In the genomic region with DNA sequence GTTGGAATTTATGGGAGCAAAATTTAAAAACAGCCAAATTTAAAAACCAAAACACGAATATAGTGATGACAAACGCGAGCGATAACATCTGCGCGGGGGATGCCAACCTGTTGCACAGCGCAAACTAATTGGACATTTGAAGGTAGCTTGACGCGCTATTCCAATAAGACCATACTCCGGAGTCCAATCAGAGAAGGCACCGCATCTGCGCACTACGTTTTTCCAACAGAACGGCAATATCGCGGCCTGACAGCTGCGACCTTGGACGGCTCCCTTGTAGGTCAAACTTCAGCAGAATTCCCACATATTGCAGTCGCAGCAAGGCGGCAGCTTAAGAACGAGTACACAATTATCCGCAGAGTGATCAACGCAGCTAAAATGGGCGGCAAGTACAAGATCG, we compare ENCODE assay signal across 1 fruit fly cellular context.
TF ChIP-seq lines count a peak whose summit lies in the region.

A gene (minus strand): TSS at position 101 of the 400 bp plus-strand sequence.
A gene (plus strand): TSS at position 177 of the 400 bp plus-strand sequence.

TF ChIP-seq in whole organism, embryonic, 481 proteins besides CTCF, POLR2A, EP300 and RAD21 (continued from another document and continues in another):
- TF ChIP-seq CG32532 (GFP tag; IDR thresholded peaks at IDR 0.05; lab: Robert Waterston, UW), result peak; percentile 72
- peak; percentile 20 for TF ChIP-seq CG9817 (tag; optimal IDR thresholded peaks at IDR 0.05; lab: Kevin White, UChicago)
- TF ChIP-seq bowl (GFP tag; IDR thresholded peaks at IDR 0.05; lab: Robert Waterston, UW), result no peak
- no peak for TF ChIP-seq prd (optimal IDR thresholded peaks at IDR 0.05; lab: Kevin White, UChicago)
- peak; percentile 33; the same call in 1 of the 3 replicates for TF ChIP-seq prd (GFP tag; IDR thresholded peaks at IDR 0.05; lab: Robert Waterston, UW)
- no peak for TF ChIP-seq CG10366 (GFP tag; IDR thresholded peaks at IDR 0.05; lab: Robert Waterston, UW)
- no peak for TF ChIP-seq corto (GFP tag; optimal IDR thresholded peaks at IDR 0.05; lab: Kevin White, UChicago)
- peak; percentile 28 for TF ChIP-seq nerfin-1 (tag; optimal IDR thresholded peaks at IDR 0.05; lab: Kevin White, UChicago)
- TF ChIP-seq CG12659 (GFP tag; optimal IDR thresholded peaks at IDR 0.05; lab: Kevin White, UChicago), result peak; percentile 89
- TF ChIP-seq seq (GFP tag; IDR thresholded peaks at IDR 0.05; lab: Robert Waterston, UW), result 0 out of 2 replicates have a peak, but pooled peaks have one; percentile 27
- TF ChIP-seq mirr (GFP tag; optimal IDR thresholded peaks at IDR 0.05; lab: Kevin White, UChicago), result peak; percentile 34
- peak; percentile 54 for TF ChIP-seq CG15601 (tag; optimal IDR thresholded peaks at IDR 0.05; lab: Kevin White, UChicago)
- peak; percentile 17 for TF ChIP-seq CG7928 (GFP tag; optimal IDR thresholded peaks at IDR 0.05; lab: Kevin White, UChicago)
- TF ChIP-seq tna (GFP tag; IDR thresholded peaks at IDR 0.05; lab: Robert Waterston, UW; ENCODE audit: partially characterized antibody), result peak; percentile 37; the same call in 1 of the 2 replicates
- peak; percentile 63 for TF ChIP-seq zfh2 (GFP tag; optimal IDR thresholded peaks at IDR 0.05; lab: Kevin White, UChicago)
- TF ChIP-seq Meics (GFP tag; optimal IDR thresholded peaks at IDR 0.05; lab: Kevin White, UChicago), result peak; percentile 6
- TF ChIP-seq CG2199 (GFP tag; IDR thresholded peaks at IDR 0.05; lab: Robert Waterston, UW), result 0 out of 3 replicates have a peak, but pooled peaks have one; percentile 51
- no peak for TF ChIP-seq PHDP (tag; optimal IDR thresholded peaks at IDR 0.05; lab: Kevin White, UChicago)
- peak; percentile 72 for TF ChIP-seq CG34224 (GFP tag; IDR thresholded peaks at IDR 0.05; lab: Robert Waterston, UW; ENCODE audit: partially characterized antibody)
- TF ChIP-seq NfI (GFP tag; optimal IDR thresholded peaks at IDR 0.05; lab: Kevin White, UChicago), result peak; percentile 39
- TF ChIP-seq Xrp1 (GFP tag; IDR thresholded peaks at IDR 0.05; lab: Robert Waterston, UW), result peak; percentile 20; the same call in 1 of the 2 replicates
- TF ChIP-seq CG7839 (tag; optimal IDR thresholded peaks at IDR 0.05; lab: Kevin White, UChicago), result no peak
- TF ChIP-seq CG17359 (tag; optimal IDR thresholded peaks at IDR 0.05; lab: Kevin White, UChicago), result peak; percentile 6
- TF ChIP-seq CG2202 (tag; optimal IDR thresholded peaks at IDR 0.05; lab: Kevin White, UChicago), result no peak
- TF ChIP-seq CG18764 (GFP tag; optimal IDR thresholded peaks at IDR 0.05; lab: Kevin White, UChicago), result peak; percentile 25
- TF ChIP-seq CG6854 (GFP tag; optimal IDR thresholded peaks at IDR 0.05; lab: Kevin White, UChicago), result peak; percentile 21
- TF ChIP-seq gem (tag; optimal IDR thresholded peaks at IDR 0.05; lab: Kevin White, UChicago), result no peak
- 0 out of 4 replicates have a peak, but pooled peaks have one; percentile 56 for TF ChIP-seq Dll (GFP tag; IDR thresholded peaks at IDR 0.05; lab: Robert Waterston, UW; ENCODE audit: partially characterized antibody)
- TF ChIP-seq CG9932 (GFP tag; IDR thresholded peaks at IDR 0.05; lab: Robert Waterston, UW), result peak; percentile 66
- no peak for TF ChIP-seq gce (GFP tag; IDR thresholded peaks at IDR 0.05; lab: Robert Waterston, UW)
- peak; percentile 89 for TF ChIP-seq Lhr (GFP tag; optimal IDR thresholded peaks at IDR 0.05; lab: Kevin White, UChicago)
- no peak for TF ChIP-seq cas (GFP tag; IDR thresholded peaks at IDR 0.05; lab: Robert Waterston, UW)
- TF ChIP-seq Sry-β (GFP tag; optimal IDR thresholded peaks at IDR 0.05; lab: Kevin White, UChicago), result no peak
- no peak for TF ChIP-seq CG30431 (GFP tag; optimal IDR thresholded peaks at IDR 0.05; lab: Kevin White, UChicago)
- no peak for TF ChIP-seq CG1832 (GFP tag; optimal IDR thresholded peaks at IDR 0.05; lab: Kevin White, UChicago)
- no peak for TF ChIP-seq hkb (optimal IDR thresholded peaks at IDR 0.05; lab: Kevin White, UChicago)
- TF ChIP-seq hkb (GFP tag; IDR thresholded peaks at IDR 0.05; lab: Robert Waterston, UW), result no peak; the same call in 1 of the 2 replicates
- TF ChIP-seq ato (GFP tag; IDR thresholded peaks at IDR 0.05; lab: Robert Waterston, UW; ENCODE audit: partially characterized antibody), result peak; percentile 72
- TF ChIP-seq gsb (GFP tag; IDR thresholded peaks at IDR 0.05; lab: Robert Waterston, UW), result peak; percentile 28; the same call in 1 of the 2 replicates
- TF ChIP-seq Eip74EF (GFP tag; optimal IDR thresholded peaks at IDR 0.05; lab: Kevin White, UChicago), result no peak
- peak; percentile 89 for TF ChIP-seq Sry-δ (GFP tag; optimal IDR thresholded peaks at IDR 0.05; lab: Kevin White, UChicago)
- no peak for TF ChIP-seq Abd-B (GFP tag; optimal IDR thresholded peaks at IDR 0.05; lab: Kevin White, UChicago)
- no peak for TF ChIP-seq Nf-YA (GFP tag; IDR thresholded peaks at IDR 0.05; lab: Robert Waterston, UW)
- TF ChIP-seq Spps (tag; optimal IDR thresholded peaks at IDR 0.05; lab: Kevin White, UChicago), result no peak
- TF ChIP-seq gcm2 (GFP tag; optimal IDR thresholded peaks at IDR 0.05; lab: Kevin White, UChicago), result no peak
- peak; percentile 72 for TF ChIP-seq CG2120 (GFP tag; optimal IDR thresholded peaks at IDR 0.05; lab: Kevin White, UChicago)
- peak; percentile 34 for TF ChIP-seq tx (GFP tag; optimal IDR thresholded peaks at IDR 0.05; lab: Kevin White, UChicago)
- TF ChIP-seq CG8388 (GFP tag; optimal IDR thresholded peaks at IDR 0.05; lab: Kevin White, UChicago), result no peak
- TF ChIP-seq CG8281 (tag; optimal IDR thresholded peaks at IDR 0.05; lab: Kevin White, UChicago), result no peak
- TF ChIP-seq B-H1 (GFP tag; IDR thresholded peaks at IDR 0.05; lab: Robert Waterston, UW), result no peak
- TF ChIP-seq CG17829 (tag; optimal IDR thresholded peaks at IDR 0.05; lab: Kevin White, UChicago), result peak; percentile 17
- peak; percentile 24 for TF ChIP-seq HLHmδ (GFP tag; optimal IDR thresholded peaks at IDR 0.05; lab: Kevin White, UChicago)
- no peak for TF ChIP-seq ranshi (GFP tag; IDR thresholded peaks at IDR 0.05; lab: Robert Waterston, UW)
- no peak for TF ChIP-seq run (tag; optimal IDR thresholded peaks at IDR 0.05; lab: Kevin White, UChicago)
- no peak for TF ChIP-seq CG18476 (GFP tag; optimal IDR thresholded peaks at IDR 0.05; lab: Kevin White, UChicago)
- TF ChIP-seq tup (GFP tag; optimal IDR thresholded peaks at IDR 0.05; lab: Kevin White, UChicago), result no peak
- TF ChIP-seq CG8924 (tag; optimal IDR thresholded peaks at IDR 0.05; lab: Kevin White, UChicago), result peak; percentile 2
- no peak for TF ChIP-seq CG17385 (GFP tag; optimal IDR thresholded peaks at IDR 0.05; lab: Kevin White, UChicago)
- TF ChIP-seq Hmx (GFP tag; optimal IDR thresholded peaks at IDR 0.05; lab: Kevin White, UChicago), result no peak
- peak in 1 of 2 experiments; percentile 25 for TF ChIP-seq chif (GFP tag; optimal IDR thresholded peaks at IDR 0.05; lab: Kevin White, UChicago)
- TF ChIP-seq Gsc (GFP tag; IDR thresholded peaks at IDR 0.05; lab: Robert Waterston, UW), result no peak
- peak; percentile 58; the same call in 1 of the 2 replicates for TF ChIP-seq amos (GFP tag; IDR thresholded peaks at IDR 0.05; lab: Robert Waterston, UW; ENCODE audit: partially characterized antibody)
- TF ChIP-seq exex (tag; optimal IDR thresholded peaks at IDR 0.05; lab: Kevin White, UChicago), result peak; percentile 60
- no peak for TF ChIP-seq dimm (GFP tag; IDR thresholded peaks at IDR 0.05; lab: Robert Waterston, UW)
- peak; percentile 40 for TF ChIP-seq Nf-YB (GFP tag; optimal IDR thresholded peaks at IDR 0.05; lab: Kevin White, UChicago)
- peak; percentile 67 for TF ChIP-seq grn (GFP tag; optimal IDR thresholded peaks at IDR 0.05; lab: Kevin White, UChicago)
- TF ChIP-seq CG3726 (GFP tag; IDR thresholded peaks at IDR 0.05; lab: Robert Waterston, UW), result no peak
- peak; percentile 73 for TF ChIP-seq CG13624 (GFP tag; optimal IDR thresholded peaks at IDR 0.05; lab: Kevin White, UChicago)
- TF ChIP-seq yki (optimal IDR thresholded peaks at IDR 0.05; lab: Kevin White, UChicago), result no peak
- no peak for TF ChIP-seq CG8944 (GFP tag; optimal IDR thresholded peaks at IDR 0.05; lab: Kevin White, UChicago)
- TF ChIP-seq dpn (GFP tag; optimal IDR thresholded peaks at IDR 0.05; lab: Kevin White, UChicago), result peak; percentile 55 to 58
- no peak for TF ChIP-seq CG16813 (GFP tag; IDR thresholded peaks at IDR 0.05; lab: Robert Waterston, UW; ENCODE audit: partially characterized antibody)
- no peak for TF ChIP-seq CG2889 (GFP tag; IDR thresholded peaks at IDR 0.05; lab: Robert Waterston, UW)
- no peak; the same call in 2 of the 3 replicates for TF ChIP-seq CG11695 (GFP tag; IDR thresholded peaks at IDR 0.05; lab: Robert Waterston, UW)
- TF ChIP-seq ash1 (GFP tag; optimal IDR thresholded peaks at IDR 0.05; lab: Kevin White, UChicago), result no peak
- no peak for TF ChIP-seq CG10147 (GFP tag; optimal IDR thresholded peaks at IDR 0.05; lab: Kevin White, UChicago)
- peak; percentile 40 to 60 for TF ChIP-seq Pdp1 (GFP tag; optimal IDR thresholded peaks at IDR 0.05; lab: Kevin White, UChicago)
- no peak for TF ChIP-seq CG4404 (GFP tag; IDR thresholded peaks at IDR 0.05; lab: Robert Waterston, UW)
- TF ChIP-seq abd-A (tag; optimal IDR thresholded peaks at IDR 0.05; lab: Kevin White, UChicago), result no peak
- no peak for TF ChIP-seq BtbVII (GFP tag; optimal IDR thresholded peaks at IDR 0.05; lab: Kevin White, UChicago)
- peak; percentile 21 for TF ChIP-seq CG34376 (GFP tag; optimal IDR thresholded peaks at IDR 0.05; lab: Kevin White, UChicago)
- TF ChIP-seq salm (tag; optimal IDR thresholded peaks at IDR 0.05; lab: Kevin White, UChicago), result peak; percentile 8
- TF ChIP-seq Mad (GFP tag; optimal IDR thresholded peaks at IDR 0.05; lab: Kevin White, UChicago), result no peak
- TF ChIP-seq CG34422 (GFP tag; IDR thresholded peaks at IDR 0.05; lab: Robert Waterston, UW), result peak; percentile 69; the same call in 1 of the 3 replicates
- no peak for TF ChIP-seq CG14667 (GFP tag; IDR thresholded peaks at IDR 0.05; lab: Robert Waterston, UW)
- no peak for TF ChIP-seq Stat92E (GFP tag; optimal IDR thresholded peaks at IDR 0.05; lab: Kevin White, UChicago)
- no peak for TF ChIP-seq CG8359 (GFP tag; optimal IDR thresholded peaks at IDR 0.05; lab: Kevin White, UChicago; ENCODE audit: borderline replicate concordance)
- TF ChIP-seq CG9609 (GFP tag; optimal IDR thresholded peaks at IDR 0.05; lab: Kevin White, UChicago), result peak; percentile 55
- TF ChIP-seq HLH3B (GFP tag; IDR thresholded peaks at IDR 0.05; lab: Robert Waterston, UW), result no peak
- TF ChIP-seq CG7786 (GFP tag; optimal IDR thresholded peaks at IDR 0.05; lab: Kevin White, UChicago), result peak; percentile 19
- TF ChIP-seq CG33213 (GFP tag; optimal IDR thresholded peaks at IDR 0.05; lab: Kevin White, UChicago), result peak; percentile 60
- TF ChIP-seq oc (tag; optimal IDR thresholded peaks at IDR 0.05; lab: Kevin White, UChicago), result no peak
- peak; percentile 51 for TF ChIP-seq nom (GFP tag; optimal IDR thresholded peaks at IDR 0.05; lab: Kevin White, UChicago)
- no peak for TF ChIP-seq dmrt11E (tag; optimal IDR thresholded peaks at IDR 0.05; lab: Kevin White, UChicago)
- TF ChIP-seq lmd (GFP tag; IDR thresholded peaks at IDR 0.05; lab: Robert Waterston, UW), result no peak; the same call in 1 of the 2 replicates
- no peak for TF ChIP-seq nau (GFP tag; optimal IDR thresholded peaks at IDR 0.05; lab: Kevin White, UChicago)
- TF ChIP-seq Fer2 (tag; optimal IDR thresholded peaks at IDR 0.05; lab: Kevin White, UChicago), result no peak
- TF ChIP-seq CG15479 (GFP tag; optimal IDR thresholded peaks at IDR 0.05; lab: Kevin White, UChicago), result no peak
- TF ChIP-seq Dref (GFP tag; IDR thresholded peaks at IDR 0.05; lab: Robert Waterston, UW), result peak; percentile 81
- TF ChIP-seq lilli (GFP tag; optimal IDR thresholded peaks at IDR 0.05; lab: Kevin White, UChicago), result peak; percentile 78
- TF ChIP-seq gfzf (GFP tag; optimal IDR thresholded peaks at IDR 0.05; lab: Kevin White, UChicago), result peak; percentile 89
- TF ChIP-seq CG5953 (GFP tag; IDR thresholded peaks at IDR 0.05; lab: Robert Waterston, UW), result no peak
- TF ChIP-seq Atf6 (GFP tag; IDR thresholded peaks at IDR 0.05; lab: Robert Waterston, UW), result peak; percentile 30; the same call in 1 of the 2 replicates
- peak; percentile 16 for TF ChIP-seq shn (GFP tag; optimal IDR thresholded peaks at IDR 0.05; lab: Kevin White, UChicago)
- TF ChIP-seq sc (optimal IDR thresholded peaks at IDR 0.05; lab: Kevin White, UChicago), result no peak
- TF ChIP-seq sc (GFP tag; optimal IDR thresholded peaks at IDR 0.05; lab: Kevin White, UChicago), result no peak
- peak; percentile 46; the same call in 1 of the 4 replicates for TF ChIP-seq Gug (GFP tag; IDR thresholded peaks at IDR 0.05; lab: Robert Waterston, UW)
- TF ChIP-seq Blimp-1 (GFP tag; optimal IDR thresholded peaks at IDR 0.05; lab: Kevin White, UChicago), result no peak
- TF ChIP-seq bab2 (GFP tag; optimal IDR thresholded peaks at IDR 0.05; lab: Kevin White, UChicago), result peak; percentile 51
- no peak for TF ChIP-seq lbe (GFP tag; optimal IDR thresholded peaks at IDR 0.05; lab: Kevin White, UChicago)
- TF ChIP-seq Elba2 (GFP tag; optimal IDR thresholded peaks at IDR 0.05; lab: Kevin White, UChicago), result peak; percentile 81
- peak in 1 of 2 experiments; percentile 62 for TF ChIP-seq Hr78 (GFP tag; optimal IDR thresholded peaks at IDR 0.05; lab: Kevin White, UChicago)
- TF ChIP-seq sna (GFP tag; IDR thresholded peaks at IDR 0.05; lab: Robert Waterston, UW; ENCODE audit: partially characterized antibody), result 0 out of 2 replicates have a peak, but pooled peaks have one; percentile 57
- TF ChIP-seq Asciz (GFP tag; optimal IDR thresholded peaks at IDR 0.05; lab: Kevin White, UChicago), result no peak
- TF ChIP-seq CG17802 (tag; optimal IDR thresholded peaks at IDR 0.05; lab: Kevin White, UChicago), result no peak
- TF ChIP-seq CG10565 (GFP tag; optimal IDR thresholded peaks at IDR 0.05; lab: Kevin White, UChicago), result no peak
- TF ChIP-seq Fer1 (GFP tag; optimal IDR thresholded peaks at IDR 0.05; lab: Kevin White, UChicago), result peak; percentile 52
- no peak for TF ChIP-seq esg (GFP tag; conservative IDR thresholded peaks at IDR 0.05; lab: Robert Waterston, UW)
- no peak for TF ChIP-seq CG4820 (GFP tag; optimal IDR thresholded peaks at IDR 0.05; lab: Kevin White, UChicago)
- TF ChIP-seq CG11504 (tag; optimal IDR thresholded peaks at IDR 0.05; lab: Kevin White, UChicago), result no peak
- peak; percentile 78 for TF ChIP-seq CG13287 (GFP tag; IDR thresholded peaks at IDR 0.05; lab: Robert Waterston, UW; ENCODE audit: partially characterized antibody)
- TF ChIP-seq gsb-n (tag; optimal IDR thresholded peaks at IDR 0.05; lab: Kevin White, UChicago), result no peak
- TF ChIP-seq Xbp1 (GFP tag; optimal IDR thresholded peaks at IDR 0.05; lab: Kevin White, UChicago), result peak; percentile 52
- no peak; the same call in 1 of the 2 replicates for TF ChIP-seq CG4360 (GFP tag; IDR thresholded peaks at IDR 0.05; lab: Robert Waterston, UW)
- TF ChIP-seq HmgD (GFP tag; optimal IDR thresholded peaks at IDR 0.05; lab: Kevin White, UChicago), result peak; percentile 80
